Fruit fly (Drosophila melanogaster): ENCODE results near the gene TSG101.
A peak's percentile ranks its signal among the peaks of the same experiment; 100 is the strongest.

TSG101 gene

dm6 chr3L:16853533-16854386, 11.7 kb downstream of the TSG101 start, which contains the start of gene sina (continued):
- TF ChIP-seq toy (GFP tag; IDR thresholded peaks at IDR 0.05), result no peak
- TF ChIP-seq wek (GFP tag; optimal IDR thresholded peaks at IDR 0.05), result peak; percentile 2

- peak; percentile 92 for TF ChIP-seq crol (GFP tag; IDR thresholded peaks at IDR 0.05)
- TF ChIP-seq vvl (GFP tag; IDR thresholded peaks at IDR 0.05), result peak; percentile 62; the same call in 1 of the 2 replicates
- peak; percentile 99 for TF ChIP-seq CG10431 (GFP tag; optimal IDR thresholded peaks at IDR 0.05)
- 0 out of 2 replicates have a peak, but pooled peaks have one; percentile 23 for TF ChIP-seq Atf6 (GFP tag; IDR thresholded peaks at IDR 0.05)
- no peak for TF ChIP-seq CG10543 (GFP tag; optimal IDR thresholded peaks at IDR 0.05)
- no peak for TF ChIP-seq Lpt (GFP tag; optimal IDR thresholded peaks at IDR 0.05)
- no peak for TF ChIP-seq Hmr (GFP tag; optimal IDR thresholded peaks at IDR 0.05)
- TF ChIP-seq ftz-f1 (GFP tag; optimal IDR thresholded peaks at IDR 0.05), result no peak
- TF ChIP-seq Med (GFP tag), result peak; percentile 40
- 0 out of 2 replicates have a peak, but pooled peaks have one; percentile 20 for TF ChIP-seq CG14014 (GFP tag; IDR thresholded peaks at IDR 0.05)
- TF ChIP-seq lola (GFP tag; optimal IDR thresholded peaks at IDR 0.05), result no peak
- no peak for TF ChIP-seq mirr (GFP tag; optimal IDR thresholded peaks at IDR 0.05)
- TF ChIP-seq nom (GFP tag; optimal IDR thresholded peaks at IDR 0.05), result peak; percentile 77
- TF ChIP-seq pho (GFP tag; optimal IDR thresholded peaks at IDR 0.05), result no peak
- TF ChIP-seq CG9437 (GFP tag; optimal IDR thresholded peaks at IDR 0.05), result peak; percentile 98
- TF ChIP-seq cato (GFP tag; optimal IDR thresholded peaks at IDR 0.05; ENCODE audit: borderline replicate concordance), result no peak
- no peak for TF ChIP-seq ro (GFP tag; IDR thresholded peaks at IDR 0.05)
- peak in 1 of 2 experiments; percentile 38 for TF ChIP-seq Pdp1 (GFP tag; optimal IDR thresholded peaks at IDR 0.05)
- TF ChIP-seq CG4820 (GFP tag; optimal IDR thresholded peaks at IDR 0.05), result peak; percentile 50
- 0 out of 2 replicates have a peak, but pooled peaks have one; percentile 35 for TF ChIP-seq CG4360 (GFP tag; IDR thresholded peaks at IDR 0.05)
- no peak for TF ChIP-seq CG11560 (tag; IDR thresholded peaks at IDR 0.05)
- TF ChIP-seq sob (GFP tag; IDR thresholded peaks at IDR 0.05), result 0 out of 2 replicates have a peak, but pooled peaks have one; percentile 34
- TF ChIP-seq gcm (GFP tag; optimal IDR thresholded peaks at IDR 0.05), result peak; percentile 57
- no peak for TF ChIP-seq oc (tag; optimal IDR thresholded peaks at IDR 0.05)
- peak; percentile 16 for TF ChIP-seq sens (GFP tag)
- TF ChIP-seq CG34224 (GFP tag; IDR thresholded peaks at IDR 0.05; ENCODE audit: partially characterized antibody), result peak; percentile 28; the same call in 1 of the 3 replicates
- TF ChIP-seq chinmo (GFP tag; IDR thresholded peaks at IDR 0.05; ENCODE audit: partially characterized antibody), result 0 out of 4 replicates have a peak, but pooled peaks have one; percentile 7
- TF ChIP-seq CG15514 (GFP tag; optimal IDR thresholded peaks at IDR 0.05), result peak; percentile 21
- 0 out of 3 replicates have a peak, but pooled peaks have one; percentile 9 for TF ChIP-seq CG2199 (GFP tag; IDR thresholded peaks at IDR 0.05)
- peak; percentile 83 for TF ChIP-seq cg (GFP tag; optimal IDR thresholded peaks at IDR 0.05)
- no peak for TF ChIP-seq tin (GFP tag; optimal IDR thresholded peaks at IDR 0.05)
Measured at dm6 chr3L:16854387-16855033, 12.4 kb downstream of the TSG101 start.

- no peak for TF ChIP-seq CG12744 (GFP tag; optimal IDR thresholded peaks at IDR 0.05)
- no peak for TF ChIP-seq sna (GFP tag; IDR thresholded peaks at IDR 0.05; ENCODE audit: partially characterized antibody)
- TF ChIP-seq Dbx (GFP tag; IDR thresholded peaks at IDR 0.05), result no peak
- TF ChIP-seq CG7745 (tag; optimal IDR thresholded peaks at IDR 0.05), result no peak
- TF ChIP-seq BtbVII (GFP tag; optimal IDR thresholded peaks at IDR 0.05), result no peak
- TF ChIP-seq PHDP (tag; optimal IDR thresholded peaks at IDR 0.05), result no peak
- TF ChIP-seq sug (tag; optimal IDR thresholded peaks at IDR 0.05), result peak; percentile 24
- no peak for TF ChIP-seq gsb (GFP tag; IDR thresholded peaks at IDR 0.05)
- no peak for TF ChIP-seq CG13296 (GFP tag; optimal IDR thresholded peaks at IDR 0.05)
- TF ChIP-seq unc-4 (GFP tag; IDR thresholded peaks at IDR 0.05; ENCODE audit: partially characterized antibody), result no peak
- no peak for TF ChIP-seq CG6765 (GFP tag; optimal IDR thresholded peaks at IDR 0.05)
- TF ChIP-seq CG34376 (GFP tag; optimal IDR thresholded peaks at IDR 0.05), result no peak
- TF ChIP-seq ATbp (GFP tag; optimal IDR thresholded peaks at IDR 0.05), result no peak
Measured at dm6 chr3L:16855287-16855686, 13.2 kb downstream of the TSG101 start.
